Worm (Caenorhabditis elegans): ENCODE measurements around the gene unc-86.

The unc-86 gene

ce11 chrIII:8249381-8249780, 33.2 kb upstream of the unc-86 start, which contains the start of the genes C02F5.10 and C02F5.2:
TSS of gene C02F5.10 (minus strand) at chrIII:8249481.
TSS of gene C02F5.2 (plus strand) at chrIII:8249619.
- no peak for TF ChIP-seq hmg-4 (GFP tag; optimal IDR thresholded peaks at IDR 0.05)
- no peak for TF ChIP-seq sea-1 (GFP tag; conservative IDR thresholded peaks at IDR 0.05)
- no peak for TF ChIP-seq flt-1 (GFP tag; IDR thresholded peaks at IDR 0.05)
- TF ChIP-seq aly-1 (tag; optimal IDR thresholded peaks at IDR 0.05), result no peak
- TF ChIP-seq F13C5.2 (tag; optimal IDR thresholded peaks at IDR 0.05), result no peak
- no peak for TF ChIP-seq ama-1 (optimal IDR thresholded peaks at IDR 0.05)
- no peak for TF ChIP-seq ceh-36 (tag; optimal IDR thresholded peaks at IDR 0.05)
- no peak for TF ChIP-seq ets-7 (tag; optimal IDR thresholded peaks at IDR 0.05)
- no peak for TF ChIP-seq hmbx-1 (tag; optimal IDR thresholded peaks at IDR 0.05)

ce11 chrIII:8247051-8247450, 30.9 kb upstream of the unc-86 start, which contains the start of gene C02F5.13:
TSS of gene C02F5.13 (plus strand) at chrIII:8247351.
- TF ChIP-seq tbx-11 (GFP tag; IDR thresholded peaks at IDR 0.05), result no peak
- no peak for TF ChIP-seq sea-1 (GFP tag; conservative IDR thresholded peaks at IDR 0.05)
- TF ChIP-seq tra-4 (tag; optimal IDR thresholded peaks at IDR 0.05), result no peak
- TF ChIP-seq flt-1 (GFP tag; IDR thresholded peaks at IDR 0.05), result no peak
- no peak for TF ChIP-seq F13C5.2 (tag; optimal IDR thresholded peaks at IDR 0.05)
- TF ChIP-seq pes-1 (GFP tag; IDR thresholded peaks at IDR 0.05), result no peak
- no peak for TF ChIP-seq ets-7 (tag; optimal IDR thresholded peaks at IDR 0.05)
- TF ChIP-seq B0310.2 (tag; optimal IDR thresholded peaks at IDR 0.05), result no peak
- TF ChIP-seq aly-1 (tag; optimal IDR thresholded peaks at IDR 0.05), result no peak
- TF ChIP-seq ama-1 (optimal IDR thresholded peaks at IDR 0.05), result no peak
- no peak for TF ChIP-seq hnd-1 (tag; optimal IDR thresholded peaks at IDR 0.05)

DNA sequence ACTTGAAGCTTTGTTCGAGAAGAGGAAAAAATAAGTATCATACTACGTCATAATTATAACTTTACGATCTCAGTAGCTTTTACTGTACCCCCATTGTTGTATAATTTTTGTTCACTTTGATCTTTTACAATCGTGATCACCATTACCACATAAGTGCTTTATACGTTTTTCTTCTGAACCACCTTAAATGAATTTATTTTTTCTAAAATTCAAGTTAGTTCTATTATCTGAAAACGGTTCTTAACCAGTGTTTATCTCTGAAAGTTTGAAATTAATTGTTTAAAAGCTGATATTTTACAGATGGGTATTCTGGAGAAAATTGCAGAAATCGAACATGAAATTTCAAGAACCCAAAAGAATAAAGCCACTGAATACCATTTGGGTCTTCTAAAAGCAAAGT, 29.5 kb upstream of the unc-86 start, which contains the start of gene C02F5.3:
Gene C02F5.3 (plus strand): TSS at position 301 of the 400 bp plus-strand sequence.
- TF ChIP-seq ets-7 (tag; optimal IDR thresholded peaks at IDR 0.05) (no peak), hnd-1 (tag; optimal IDR thresholded peaks at IDR 0.05) (no peak), hmbx-1 (tag; optimal IDR thresholded peaks at IDR 0.05) (no peak), aly-1 (tag; optimal IDR thresholded peaks at IDR 0.05) (no peak), tbx-37 (GFP tag; conservative IDR thresholded peaks at IDR 0.05) (no peak), ceh-13 (GFP tag; optimal IDR thresholded peaks at IDR 0.05) (no peak), sea-1 (GFP tag; conservative IDR thresholded peaks at IDR 0.05) (no peak), pes-1 (GFP tag; IDR thresholded peaks at IDR 0.05) (no peak), ama-1 (optimal IDR thresholded peaks at IDR 0.05) (no peak), flt-1 (GFP tag; IDR thresholded peaks at IDR 0.05) (no peak), F13C5.2 (tag; optimal IDR thresholded peaks at IDR 0.05) (no peak), scrt-1 (GFP tag; IDR thresholded peaks at IDR 0.05) (no peak), B0310.2 (tag; optimal IDR thresholded peaks at IDR 0.05) (no peak)

- TF ChIP-seq hmg-4 (GFP tag; optimal IDR thresholded peaks at IDR 0.05) (no peak), flt-1 (GFP tag; IDR thresholded peaks at IDR 0.05) (no peak), hmbx-1 (tag; optimal IDR thresholded peaks at IDR 0.05) (no peak), sea-1 (GFP tag; conservative IDR thresholded peaks at IDR 0.05) (no peak), tbx-37 (GFP tag; conservative IDR thresholded peaks at IDR 0.05) (no peak)
These were observed 27.9 kb upstream of the unc-86 start, which contains the start of the genes pbs-6 and cids-1 for ce11 chrIII:8244052-8244451. TSS of gene pbs-6 (minus strand) at chrIII:8244092. TSS of gene cids-1 (plus strand) at chrIII:8244445.

ce11 chrIII:8242809-8243208, 26.7 kb upstream of the unc-86 start, which contains the start of gene C02F5.12:
TSS of gene C02F5.12 (minus strand) at chrIII:8243029.
- TF ChIP-seq tbx-37 (GFP tag; conservative IDR thresholded peaks at IDR 0.05), result no peak
- TF ChIP-seq aly-1 (tag; optimal IDR thresholded peaks at IDR 0.05), result no peak
- no peak for TF ChIP-seq ets-7 (tag; optimal IDR thresholded peaks at IDR 0.05)
- TF ChIP-seq hmg-4 (GFP tag; optimal IDR thresholded peaks at IDR 0.05), result no peak
- no peak for TF ChIP-seq tbx-11 (GFP tag; IDR thresholded peaks at IDR 0.05)
- no peak for TF ChIP-seq tra-4 (tag; optimal IDR thresholded peaks at IDR 0.05)
- no peak for TF ChIP-seq sea-1 (GFP tag; conservative IDR thresholded peaks at IDR 0.05)
- no peak for TF ChIP-seq hnd-1 (tag; optimal IDR thresholded peaks at IDR 0.05)
- no peak for TF ChIP-seq hmbx-1 (tag; optimal IDR thresholded peaks at IDR 0.05)
- TF ChIP-seq pes-1 (GFP tag; IDR thresholded peaks at IDR 0.05), result no peak
- TF ChIP-seq B0310.2 (tag; optimal IDR thresholded peaks at IDR 0.05), result no peak

ce11 chrIII:8240948-8241347, 24.8 kb upstream of the unc-86 start:
- no peak for TF ChIP-seq tbx-37 (GFP tag; conservative IDR thresholded peaks at IDR 0.05)
- TF ChIP-seq pes-1 (GFP tag; IDR thresholded peaks at IDR 0.05), result no peak
- TF ChIP-seq ama-1 (optimal IDR thresholded peaks at IDR 0.05), result no peak
- no peak for TF ChIP-seq B0310.2 (tag; optimal IDR thresholded peaks at IDR 0.05)
- no peak for TF ChIP-seq tbx-11 (GFP tag; IDR thresholded peaks at IDR 0.05)
- no peak for TF ChIP-seq hnd-1 (tag; optimal IDR thresholded peaks at IDR 0.05)
- TF ChIP-seq scrt-1 (GFP tag; IDR thresholded peaks at IDR 0.05), result no peak
- no peak for TF ChIP-seq ets-7 (tag; optimal IDR thresholded peaks at IDR 0.05)
- no peak for TF ChIP-seq ceh-13 (GFP tag; optimal IDR thresholded peaks at IDR 0.05)
- no peak for TF ChIP-seq F13C5.2 (tag; optimal IDR thresholded peaks at IDR 0.05)
- TF ChIP-seq ceh-36 (tag; optimal IDR thresholded peaks at IDR 0.05), result no peak
- no peak for TF ChIP-seq aly-1 (tag; optimal IDR thresholded peaks at IDR 0.05)
- no peak for TF ChIP-seq tra-4 (tag; optimal IDR thresholded peaks at IDR 0.05)
- no peak for TF ChIP-seq sea-1 (GFP tag; conservative IDR thresholded peaks at IDR 0.05)
- no peak for TF ChIP-seq hmbx-1 (tag; optimal IDR thresholded peaks at IDR 0.05)
- TF ChIP-seq flt-1 (GFP tag; IDR thresholded peaks at IDR 0.05), result no peak
- TF ChIP-seq hmg-4 (GFP tag; optimal IDR thresholded peaks at IDR 0.05), result no peak

- TF ChIP-seq aly-1 (tag; optimal IDR thresholded peaks at IDR 0.05) (no peak), ceh-36 (tag; optimal IDR thresholded peaks at IDR 0.05) (no peak), F13C5.2 (tag; optimal IDR thresholded peaks at IDR 0.05) (no peak), ceh-13 (GFP tag; optimal IDR thresholded peaks at IDR 0.05) (no peak), flt-1 (GFP tag; IDR thresholded peaks at IDR 0.05) (no peak), B0310.2 (tag; optimal IDR thresholded peaks at IDR 0.05) (no peak), ets-7 (tag; optimal IDR thresholded peaks at IDR 0.05) (no peak), hmbx-1 (tag; optimal IDR thresholded peaks at IDR 0.05) (no peak), ama-1 (optimal IDR thresholded peaks at IDR 0.05) (no peak), tbx-11 (GFP tag; IDR thresholded peaks at IDR 0.05) (no peak), tra-4 (tag; optimal IDR thresholded peaks at IDR 0.05) (no peak), hmg-4 (GFP tag; optimal IDR thresholded peaks at IDR 0.05) (no peak), tbx-37 (GFP tag; conservative IDR thresholded peaks at IDR 0.05) (no peak)
These were observed 24.1 kb upstream of the unc-86 start for ce11 chrIII:8240247-8240646.
